Worm (Caenorhabditis elegans): Measurements from ENCODE around the gene coq-6.

Gene coq-6

DNA sequence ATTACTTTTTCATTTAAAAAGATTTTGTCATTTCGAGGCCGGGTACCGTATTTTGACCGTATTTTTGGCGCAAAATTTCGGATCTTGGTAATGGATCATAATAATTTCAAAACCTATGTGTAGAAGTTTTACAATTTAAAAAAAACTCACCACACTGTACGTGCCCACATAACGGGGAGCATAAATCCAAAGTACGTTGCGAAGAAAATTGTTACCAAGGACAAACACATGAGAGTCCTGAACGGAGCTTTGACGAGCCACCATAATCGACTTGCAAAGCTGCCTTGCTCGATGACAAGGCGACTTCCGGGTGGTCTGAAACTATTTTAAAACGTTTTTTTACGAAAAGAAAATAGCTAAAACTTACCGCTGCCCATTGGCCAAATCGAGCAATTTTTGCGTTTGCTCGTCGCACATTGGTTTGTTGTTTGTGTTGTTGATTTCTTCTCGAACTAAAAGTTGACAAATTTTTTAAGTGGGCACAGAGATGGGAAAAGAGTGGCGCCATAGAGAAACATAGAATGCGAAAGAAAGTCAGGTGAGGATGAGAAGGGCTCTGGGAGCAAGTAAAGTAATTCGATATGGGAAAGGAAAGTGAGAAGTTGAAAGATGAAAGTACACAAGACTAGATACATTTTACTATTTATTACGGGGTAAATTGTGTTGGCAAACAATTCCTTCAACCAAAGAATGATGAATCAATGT, 3.8 kb upstream of the coq-6 start (continued):
- TF ChIP-seq lin-15B (tag; optimal IDR thresholded peaks at IDR 0.05) (no peak), egl-27 (tag; optimal IDR thresholded peaks at IDR 0.05) (no peak), Y5F2A.4 (GFP tag; optimal IDR thresholded peaks at IDR 0.05) (no peak), F10B5.3 (tag; optimal IDR thresholded peaks at IDR 0.05) (no peak), lir-3 (tag; optimal IDR thresholded peaks at IDR 0.05) (no peak), ceh-28 (tag; optimal IDR thresholded peaks at IDR 0.05) (no peak), dmd-6 (GFP tag; IDR thresholded peaks at IDR 0.05) (peak; percentile 29), ceh-82 (tag; optimal IDR thresholded peaks at IDR 0.05) (no peak), D1046.2 (GFP tag; IDR thresholded peaks at IDR 0.05) (no peak), unc-130 (GFP tag; optimal IDR thresholded peaks at IDR 0.05) (no peak), mxl-2 (GFP tag; conservative IDR thresholded peaks at IDR 0.05) (no peak), set-16 (GFP tag; IDR thresholded peaks at IDR 0.05) (no peak), Y48G9A.11 (GFP tag; IDR thresholded peaks at IDR 0.05) (no peak), daf-8 (GFP tag; IDR thresholded peaks at IDR 0.05) (no peak), spr-1 (tag; optimal IDR thresholded peaks at IDR 0.05) (no peak), F37D6.2 (tag; optimal IDR thresholded peaks at IDR 0.05) (no peak), ceh-62 (tag; optimal IDR thresholded peaks at IDR 0.05) (no peak), dmd-8 (GFP tag; IDR thresholded peaks at IDR 0.05) (no peak), pha-4 (GFP tag; IDR thresholded peaks at IDR 0.05) (no peak), pha-4 (tag; optimal IDR thresholded peaks at IDR 0.05) (peak; percentile 77), tra-1 (GFP tag; IDR thresholded peaks at IDR 0.05) (no peak), hmg-1.1 (GFP tag; IDR thresholded peaks at IDR 0.05) (no peak)

DNA sequence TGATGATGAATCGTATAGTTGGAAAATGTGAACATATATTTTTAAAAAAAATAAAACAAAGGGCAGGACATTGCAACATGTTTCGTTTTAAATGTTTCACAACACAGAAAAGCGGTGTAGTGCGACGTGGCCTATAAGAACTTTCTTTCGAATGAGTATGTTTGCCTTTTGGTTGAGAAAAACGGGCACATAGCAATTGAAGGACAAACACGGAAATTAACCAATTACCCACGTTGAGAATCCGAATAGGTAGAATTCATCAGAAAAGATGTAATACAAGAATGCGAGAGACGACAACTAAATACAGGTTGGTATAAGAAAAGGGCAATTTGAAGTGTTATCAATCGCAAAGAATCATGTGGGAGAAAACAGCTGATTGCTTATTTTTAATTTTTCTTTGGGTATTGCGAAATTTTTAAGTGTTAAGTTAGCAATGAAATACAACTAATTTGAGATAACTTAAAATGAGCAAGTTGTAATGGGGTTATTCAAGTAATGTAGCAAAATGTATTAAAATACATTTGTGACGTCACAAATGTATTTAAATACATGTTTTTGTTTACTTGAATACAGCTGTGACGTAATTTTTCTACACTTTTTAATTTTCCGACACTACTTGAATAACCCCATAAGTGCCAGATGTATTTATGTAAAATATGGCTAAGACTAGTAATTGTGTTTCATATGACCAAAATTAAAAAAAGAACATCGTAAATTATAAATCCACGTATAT, 3.1 kb upstream of the coq-6 start, which contains the start of gene acl-14:
TSS of gene acl-14 (minus strand) at position 316 of the 733 bp plus-strand sequence.
- TF ChIP-seq unc-62 (GFP tag; optimal IDR thresholded peaks at IDR 0.05 in 1 of 2) (peak in 1 of 2 experiments; percentile 36), unc-62 (tag; optimal IDR thresholded peaks at IDR 0.05) (no peak), tag-97 (GFP tag; IDR thresholded peaks at IDR 0.05) (no peak), mes-2 (tag; optimal IDR thresholded peaks at IDR 0.05; ENCODE audit: poor library complexity, severe bottlenecking) (peak; percentile 28), mdl-1 (tag; optimal IDR thresholded peaks at IDR 0.05) (peak in 1 of 2 experiments; percentile 10), set-16 (GFP tag; IDR thresholded peaks at IDR 0.05) (no peak), daf-16 (GFP tag; optimal IDR thresholded peaks at IDR 0.05) (no peak), daf-16 (tag; optimal IDR thresholded peaks at IDR 0.05) (peak; percentile 34), dmd-6 (GFP tag; IDR thresholded peaks at IDR 0.05) (peak; percentile 31; the same call in 1 of the 2 replicates), mep-1 (tag; optimal IDR thresholded peaks at IDR 0.05) (peak; percentile 13), aha-1 (tag) (peak; percentile 82), snpc-4 (tag; optimal IDR thresholded peaks at IDR 0.05) (no peak), hlh-30 (tag; optimal IDR thresholded peaks at IDR 0.05; ENCODE audit: insufficient read depth) (peak; percentile 30), nhr-28 (tag; optimal IDR thresholded peaks at IDR 0.05) (peak; percentile 64)

- TF ChIP-seq lin-29 (GFP tag; IDR thresholded peaks at IDR 0.05) (no peak), hlh-30 (tag; optimal IDR thresholded peaks at IDR 0.05; ENCODE audit: insufficient read depth) (peak; percentile 14), unc-62 (GFP tag; optimal IDR thresholded peaks at IDR 0.05 in 1 of 2) (peak in 1 of 2 experiments; percentile 30), unc-62 (tag; optimal IDR thresholded peaks at IDR 0.05) (no peak), daf-16 (GFP tag; optimal IDR thresholded peaks at IDR 0.05) (no peak), daf-16 (tag; optimal IDR thresholded peaks at IDR 0.05) (peak; percentile 20), rbr-2 (tag; optimal IDR thresholded peaks at IDR 0.05) (no peak), hlh-11 (tag; optimal IDR thresholded peaks at IDR 0.05) (peak; percentile 29), madf-9 (GFP tag; conservative IDR thresholded peaks at IDR 0.05) (no peak), dmd-6 (GFP tag; IDR thresholded peaks at IDR 0.05) (peak; percentile 75), ceh-20 (GFP tag; IDR thresholded peaks at IDR 0.05) (peak; percentile 62; the same call in 1 of the 2 replicates), T20F7.1 (GFP tag; optimal IDR thresholded peaks at IDR 0.05) (peak; percentile 85), tra-1 (GFP tag; IDR thresholded peaks at IDR 0.05) (0 out of 2 replicates have a peak, but pooled peaks have one; percentile 35), nhr-28 (tag; optimal IDR thresholded peaks at IDR 0.05) (peak; percentile 4), daf-19 (GFP tag; conservative IDR thresholded peaks at IDR 0.05) (no peak), dve-1 (tag; optimal IDR thresholded peaks at IDR 0.05; ENCODE audit: insufficient read depth) (peak; percentile 8)
Observed at ce11 chrV:9334216-9334615, 2.3 kb upstream of the coq-6 start, which contains the start of gene ucp-4. TSS of gene ucp-4 (plus strand) at chrV:9334298.

Measured in whole organism, L4 larva.